Worm (Caenorhabditis elegans): ENCODE measurements around the gene ZK1307.8.

Gene ZK1307.8

DNA sequence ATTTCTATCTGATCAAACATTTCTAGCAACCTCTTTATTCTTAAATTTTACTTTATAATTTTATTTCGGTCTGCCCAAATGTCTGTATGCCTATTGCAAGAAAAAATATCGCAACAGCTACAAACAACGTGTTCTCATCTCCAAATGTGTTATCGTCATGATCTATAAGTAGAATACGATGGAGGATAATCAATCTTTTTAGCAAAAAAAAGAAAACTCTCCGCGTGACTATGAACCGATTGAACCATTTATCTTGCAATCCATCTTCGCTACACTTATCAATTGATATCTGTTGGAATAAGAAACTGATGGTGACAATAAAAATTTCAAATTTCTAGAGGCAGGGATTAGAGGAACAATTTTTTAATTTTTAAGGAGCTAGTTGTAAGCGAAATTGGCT, 18.5 kb upstream of the ZK1307.8 start:
- TF ChIP-seq ctbp-1 (GFP tag; IDR thresholded peaks at IDR 0.05) = 0 out of 2 replicates have a peak, but pooled peaks have one; percentile 30
- peak in 1 of 2 experiments; percentile 8 for TF ChIP-seq unc-62 (GFP tag; optimal IDR thresholded peaks at IDR 0.05 in 1 of 2)
- no peak for TF ChIP-seq unc-62 (tag; optimal IDR thresholded peaks at IDR 0.05)
- peak; percentile 42 for TF ChIP-seq nhr-11 (tag; optimal IDR thresholded peaks at IDR 0.05)
- TF ChIP-seq hlh-30 (tag; optimal IDR thresholded peaks at IDR 0.05; ENCODE audit: insufficient read depth) = peak; percentile 45
- peak; percentile 44 for TF ChIP-seq mxl-3 (GFP tag; optimal IDR thresholded peaks at IDR 0.05)
- TF ChIP-seq daf-12 (tag; optimal IDR thresholded peaks at IDR 0.05) = no peak
- TF ChIP-seq nhr-28 (tag; optimal IDR thresholded peaks at IDR 0.05) = peak; percentile 61
- peak in 1 of 2 experiments; percentile 59 for TF ChIP-seq mdl-1 (tag; optimal IDR thresholded peaks at IDR 0.05)
- TF ChIP-seq sdz-12 (GFP tag; optimal IDR thresholded peaks at IDR 0.05) = no peak
- TF ChIP-seq zip-2 (tag; optimal IDR thresholded peaks at IDR 0.05) = no peak
- no peak for TF ChIP-seq pqm-1 (tag; optimal IDR thresholded peaks at IDR 0.05)

DNA sequence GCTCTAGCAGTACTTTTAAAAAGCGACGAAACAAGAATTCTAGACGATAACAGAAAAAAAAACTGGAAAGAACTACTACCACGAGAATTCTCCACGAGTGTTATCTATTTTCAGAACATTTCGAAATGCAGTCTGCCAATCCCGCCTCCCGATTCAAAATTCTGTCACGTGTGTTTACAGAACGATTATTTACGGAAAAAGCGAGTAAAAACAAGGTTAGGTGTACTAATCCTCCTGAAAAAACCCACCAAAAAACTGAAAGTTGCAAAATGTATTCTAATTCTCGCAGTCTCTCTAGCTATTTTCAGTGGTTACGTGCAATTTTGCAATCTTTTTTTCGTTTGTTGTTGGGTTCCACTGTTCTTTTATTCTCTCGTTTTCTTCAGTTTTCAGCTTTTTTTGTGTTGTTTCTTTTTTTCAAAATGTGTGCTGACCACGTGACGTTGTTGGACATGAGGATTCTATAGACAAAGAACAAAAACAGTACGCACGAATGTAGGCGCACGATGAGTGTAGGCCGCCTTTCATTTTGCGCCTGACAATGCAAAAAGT, 17.9 kb upstream of the ZK1307.8 start:
- peak; percentile 94 for TF ChIP-seq aha-1 (tag)
- no peak for TF ChIP-seq lin-29 (GFP tag; IDR thresholded peaks at IDR 0.05)
- TF ChIP-seq dmd-6 (GFP tag; IDR thresholded peaks at IDR 0.05) = peak; percentile 36
- peak; percentile 57 to 97 for TF ChIP-seq hif-1 (tag; optimal IDR thresholded peaks at IDR 0.05)
- no peak for TF ChIP-seq mxl-3 (GFP tag; optimal IDR thresholded peaks at IDR 0.05)
- peak in 1 of 2 experiments; percentile 77 for TF ChIP-seq mdl-1 (tag; optimal IDR thresholded peaks at IDR 0.05)
- peak; percentile 59 for TF ChIP-seq nhr-11 (tag; optimal IDR thresholded peaks at IDR 0.05)
- no peak for TF ChIP-seq fkh-10 (GFP tag; optimal IDR thresholded peaks at IDR 0.05)
- no peak for TF ChIP-seq arid-1 (GFP tag; conservative IDR thresholded peaks at IDR 0.05)
- TF ChIP-seq unc-39 (tag; optimal IDR thresholded peaks at IDR 0.05) = no peak
- TF ChIP-seq hlh-11 (tag; optimal IDR thresholded peaks at IDR 0.05) = peak; percentile 38
- peak; percentile 2 for TF ChIP-seq T20F7.1 (GFP tag; optimal IDR thresholded peaks at IDR 0.05)
- no peak for TF ChIP-seq ceh-32 (tag; optimal IDR thresholded peaks at IDR 0.05; ENCODE audit: poor library complexity)
- TF ChIP-seq daf-16 (GFP tag; optimal IDR thresholded peaks at IDR 0.05) = no peak
- peak; percentile 63 for TF ChIP-seq daf-16 (tag; optimal IDR thresholded peaks at IDR 0.05)
- peak; percentile 36 for TF ChIP-seq hlh-30 (tag; optimal IDR thresholded peaks at IDR 0.05; ENCODE audit: insufficient read depth)
- peak; percentile 67 for TF ChIP-seq dve-1 (tag; optimal IDR thresholded peaks at IDR 0.05; ENCODE audit: insufficient read depth)

DNA sequence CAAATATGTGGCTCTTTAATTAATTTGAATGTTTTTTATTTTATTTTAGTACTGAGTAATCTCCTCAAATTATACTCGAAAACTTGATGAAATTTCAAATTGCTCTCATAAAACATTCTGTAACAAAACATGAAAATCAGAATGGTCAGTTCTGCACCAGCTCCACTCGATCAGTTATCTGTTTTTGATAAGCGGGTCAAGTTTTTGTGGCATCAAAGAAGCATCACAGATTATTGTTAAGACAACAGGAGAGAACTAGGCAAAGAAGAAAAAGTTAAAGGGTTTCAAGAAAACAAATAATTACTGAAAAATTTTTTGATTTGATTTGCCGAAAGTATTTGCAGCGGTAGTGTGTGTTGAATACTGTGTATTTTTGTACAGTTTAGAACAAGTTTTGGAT, 17.3 kb upstream of the ZK1307.8 start:
- TF ChIP-seq nhr-77 (tag; optimal IDR thresholded peaks at IDR 0.05) (no peak), nhr-28 (tag; optimal IDR thresholded peaks at IDR 0.05) (peak; percentile 42), daf-16 (GFP tag; optimal IDR thresholded peaks at IDR 0.05) (no peak), daf-16 (tag; optimal IDR thresholded peaks at IDR 0.05) (peak; percentile 70), dmd-6 (GFP tag; IDR thresholded peaks at IDR 0.05) (peak; percentile 15; the same call in 1 of the 2 replicates), dve-1 (tag; optimal IDR thresholded peaks at IDR 0.05; ENCODE audit: insufficient read depth) (peak; percentile 69)

- no peak for TF ChIP-seq ces-1 (GFP tag; optimal IDR thresholded peaks at IDR 0.05)
- no peak for TF ChIP-seq dve-1 (tag; optimal IDR thresholded peaks at IDR 0.05; ENCODE audit: insufficient read depth)
- no peak for TF ChIP-seq unc-130 (GFP tag; optimal IDR thresholded peaks at IDR 0.05)
- TF ChIP-seq lin-29 (GFP tag; IDR thresholded peaks at IDR 0.05) = no peak
- TF ChIP-seq zfp-3 (GFP tag; conservative IDR thresholded peaks at IDR 0.05) = no peak
- TF ChIP-seq jun-1 (tag; optimal IDR thresholded peaks at IDR 0.05) = no peak
- no peak for TF ChIP-seq ceh-28 (tag; optimal IDR thresholded peaks at IDR 0.05)
- TF ChIP-seq set-16 (GFP tag; IDR thresholded peaks at IDR 0.05) = no peak
- TF ChIP-seq ctbp-1 (GFP tag; IDR thresholded peaks at IDR 0.05) = no peak
- TF ChIP-seq egl-43 (GFP tag; IDR thresholded peaks at IDR 0.05) = no peak
- no peak for TF ChIP-seq unc-62 (GFP tag; optimal IDR thresholded peaks at IDR 0.05 in 1 of 2)
- no peak for TF ChIP-seq unc-62 (tag; optimal IDR thresholded peaks at IDR 0.05)
Measured at ce11 chrII:9609296-9609695, 15.1 kb upstream of the ZK1307.8 start, which contains the start of gene pap-2. TSS of gene pap-2 (minus strand) at chrII:9609396.

Measured in whole organism, L4 larva.